Fruit fly (Drosophila melanogaster) whole organism: Measurements from ENCODE around the gene Non2.

Source experiments
- EcR ChIP-seq, 2 experiments: fragments of >200 bp; optimal IDR thresholded peaks; 2 replicates each; lab custom pipeline; 2017; ENCODE audit warnings: missing biosample characterization in 2 of 2, missing genetic modification characterization in 2 of 2, missing genetic modification reagents in 2 of 2
- pan ChIP-seq: fragments of >200 bp; optimal IDR thresholded peaks from 2 replicates; lab custom pipeline; 2017
- usp ChIP-seq: fragments of >200 bp; optimal IDR thresholded peaks from 2 replicates; lab custom pipeline; 2017; ENCODE audit warnings: missing biosample characterization, missing genetic modification characterization, mixed read lengths

DNA sequence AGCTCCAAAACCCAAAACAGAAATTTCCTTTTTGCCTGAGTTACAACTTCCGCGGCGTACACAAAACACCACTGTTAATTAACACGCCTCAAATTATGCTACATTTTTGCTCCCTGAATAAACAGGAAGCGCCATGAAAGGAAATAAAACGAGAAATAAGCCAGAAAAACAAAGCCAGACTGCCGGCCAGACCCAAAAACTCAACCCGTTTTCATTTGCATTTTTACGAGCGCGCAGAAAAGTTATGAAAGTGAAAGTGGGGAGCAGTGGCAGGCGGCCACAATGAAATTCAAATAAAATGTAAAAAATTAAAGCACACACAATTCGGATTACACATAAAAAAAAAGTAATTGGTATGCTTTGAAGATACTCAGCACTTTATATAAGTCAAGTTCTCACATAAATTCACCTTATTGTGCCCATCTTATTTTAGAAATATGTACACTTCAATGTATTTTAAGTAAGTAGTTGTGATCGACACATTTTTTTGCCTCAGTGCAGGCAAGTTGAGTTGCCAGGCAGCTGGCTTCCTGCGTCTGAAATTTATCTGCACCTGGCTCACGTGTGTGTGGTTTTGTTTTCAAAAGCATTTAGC, 28.7 kb downstream of the Non2 start:
- TF ChIP-seq EcR (GFP tag; optimal IDR thresholded peaks at IDR 0.05; lab: Kevin White, UChicago) (no peak), usp (GFP tag; lab: Kevin White, UChicago) (no peak), pan (no peak)
